Fruit fly (Drosophila melanogaster) whole organism, pupa: ENCODE data around the gene GluRIIA.
A peak's percentile ranks its signal among the peaks of the same experiment; 100 is the strongest.

ENCODE experiments used
- CG12605 ChIP-seq: fragments of 200-800 bp; sonication (Bioruptor generic); IDR thresholded peaks from 2 replicates; pipeline ENCODE4 v1.3.6; 2022; ENCODE audit warnings: missing biosample characterization, missing genetic modification characterization
- CG13204 ChIP-seq: fragments of 200-800 bp; sonication (Bioruptor generic); optimal IDR thresholded peaks from 2 replicates; lab custom pipeline; 2018; ENCODE audit warnings: missing biosample characterization, mild to moderate bottlenecking, missing genetic modification characterization, moderate library complexity
- CG14655 ChIP-seq: fragments of 200-800 bp; sonication (Bioruptor generic); optimal IDR thresholded peaks from 3 replicates; lab custom pipeline; 2017; ENCODE audit warnings: mild to moderate bottlenecking, missing biosample characterization, missing genetic modification reagents, missing genetic modification characterization
- CG15710 ChIP-seq: fragments of 200-800 bp; sonication (Bioruptor generic); optimal IDR thresholded peaks from 2 replicates; lab custom pipeline; 2018; ENCODE audit warnings: missing biosample characterization, mild to moderate bottlenecking, missing genetic modification characterization, moderate library complexity
- CG17806 ChIP-seq: fragments of 200-800 bp; sonication (Bioruptor generic); optimal IDR thresholded peaks from 2 replicates; lab custom pipeline; 2018; ENCODE audit warnings: missing biosample characterization, mild to moderate bottlenecking, missing genetic modification characterization, moderate library complexity
- CG32121 ChIP-seq: fragments of 200-800 bp; sonication (Bioruptor generic); IDR thresholded peaks from 2 replicates; pipeline ENCODE4 v1.3.6; 2022; ENCODE audit warnings: missing biosample characterization, missing genetic modification characterization
- CG34367 ChIP-seq: fragments of 200-800 bp; sonication (Bioruptor generic); optimal IDR thresholded peaks from 2 replicates; lab custom pipeline; 2018; ENCODE audit warnings: missing biosample characterization, mild to moderate bottlenecking, missing genetic modification characterization
- CG4496 ChIP-seq: fragments of 200-800 bp; sonication (Bioruptor generic); IDR thresholded peaks from 3 replicates; pipeline ENCODE4 v1.3.6; 2022; ENCODE audit warnings: missing biosample characterization, missing genetic modification characterization
- CG8159 ChIP-seq: fragments of 200-800 bp; sonication (Bioruptor generic); optimal IDR thresholded peaks from 3 replicates; lab custom pipeline; 2018; ENCODE audit warnings: missing biosample characterization, mild to moderate bottlenecking, missing genetic modification characterization, moderate library complexity
- CG8301 ChIP-seq: fragments of 200-800 bp; sonication (Bioruptor generic); optimal IDR thresholded peaks from 2 replicates; lab custom pipeline; 2018; ENCODE audit warnings: missing biosample characterization, mild to moderate bottlenecking, missing genetic modification characterization
- CG9948 ChIP-seq: fragments of 200-800 bp; sonication (Bioruptor generic); optimal IDR thresholded peaks from 2 replicates; lab custom pipeline; 2018; ENCODE audit warnings: missing biosample characterization, mild to moderate bottlenecking, missing genetic modification characterization, moderate library complexity
- EcR ChIP-seq: fragments of 200-800 bp; sonication (Bioruptor generic); optimal IDR thresholded peaks from 3 replicates; lab custom pipeline; 2019; ENCODE audit warnings: missing biosample characterization, missing genetic modification characterization, mild to moderate bottlenecking, moderate library complexity, missing genetic modification reagents
- Ets98B ChIP-seq: fragments of 200-800 bp; sonication (Bioruptor generic); IDR thresholded peaks from 2 replicates; pipeline ENCODE4 v1.3.6; 2022; ENCODE audit warnings: missing biosample characterization, missing genetic modification characterization
- Pif1A ChIP-seq: fragments of 200-800 bp; sonication (Bioruptor generic); optimal IDR thresholded peaks from 3 replicates; lab custom pipeline; 2016; ENCODE audit warnings: missing biosample characterization, missing genetic modification characterization
- Pif1B ChIP-seq: fragments of 200-800 bp; sonication (Bioruptor generic); optimal IDR thresholded peaks from 3 replicates; lab custom pipeline; 2016; ENCODE audit warnings: missing biosample characterization, missing genetic modification characterization
- Snoo ChIP-seq: fragments of 200-800 bp; sonication (Bioruptor generic); optimal IDR thresholded peaks from 3 replicates; lab custom pipeline; 2017; ENCODE audit warnings: missing biosample characterization, mild to moderate bottlenecking, missing genetic modification characterization, inconsistent platforms
- fd96Ca ChIP-seq: fragments of 200-800 bp; sonication (Bioruptor generic); IDR thresholded peaks from 3 replicates; pipeline ENCODE4 v1.3.6; 2022; ENCODE audit warnings: missing biosample characterization, missing genetic modification characterization
- gl ChIP-seq: fragments of 200-800 bp; sonication (Bioruptor generic); optimal IDR thresholded peaks from 2 replicates; lab custom pipeline; 2018; ENCODE audit warnings: missing biosample characterization, mild to moderate bottlenecking, missing genetic modification characterization
- rn ChIP-seq: fragments of 200-800 bp; sonication (Bioruptor generic); IDR thresholded peaks from 2 replicates; pipeline ENCODE4 v1.3.6; 2022; ENCODE audit warnings: missing biosample characterization, missing genetic modification characterization

Gene GluRIIA

DNA sequence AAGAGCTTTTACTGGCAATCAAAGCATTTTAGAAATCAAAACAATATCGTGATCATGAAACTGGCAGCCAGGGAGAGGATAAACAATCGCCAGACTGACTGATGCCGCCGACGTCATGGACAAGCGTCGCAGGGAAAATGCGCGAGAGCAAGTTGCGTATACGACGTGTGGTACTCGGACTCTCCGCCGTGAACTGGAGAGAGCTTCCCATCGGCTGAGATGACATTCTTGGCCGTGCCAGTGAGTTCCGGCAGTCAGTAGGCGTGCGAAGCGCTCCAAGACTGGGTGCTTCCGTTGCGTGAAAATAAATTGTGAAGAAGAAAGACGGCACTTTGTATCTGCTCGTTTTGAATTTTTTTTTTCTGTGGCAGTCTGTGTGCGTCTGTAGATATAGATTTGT lies at the start of gene GluRIIA:
TSS of gene GluRIIA (plus strand) at position 255 of the 400 bp plus-strand sequence.
- no peak for TF ChIP-seq CG9948 (tag; lab: Kevin White, UChicago)
- no peak for TF ChIP-seq CG14655 (GFP tag; lab: Kevin White, UChicago)
- no peak for TF ChIP-seq gl (tag; lab: Kevin White, UChicago)
- TF ChIP-seq CG15710, result no peak
- TF ChIP-seq CG32121 (GFP tag; lab: Robert Waterston, UW), result no peak
- no peak for TF ChIP-seq CG8301 (tag; lab: Kevin White, UChicago)

dm6 chr2L:5505130-5505529 lies 49.7 kb upstream of the GluRIIA start:
- TF ChIP-seq CG32121 (GFP tag; lab: Robert Waterston, UW) (no peak), Pif1A (GFP tag; lab: Kevin White, UChicago) (peak; percentile 12), CG8159 (tag; lab: Kevin White, UChicago) (no peak), CG15710 (peak; percentile 36)

dm6 chr2L:5507082-5507481 lies 47.8 kb upstream of the GluRIIA start:
- peak; percentile 27 for TF ChIP-seq CG15710
- no peak for TF ChIP-seq gl (tag; lab: Kevin White, UChicago)
- TF ChIP-seq CG9948 (tag; lab: Kevin White, UChicago), result peak; percentile 10
- TF ChIP-seq CG8159 (tag; lab: Kevin White, UChicago), result peak; percentile 56
- TF ChIP-seq Pif1A (GFP tag; lab: Kevin White, UChicago), result no peak
- peak; percentile 1 for TF ChIP-seq CG17806 (tag; lab: Kevin White, UChicago)

DNA sequence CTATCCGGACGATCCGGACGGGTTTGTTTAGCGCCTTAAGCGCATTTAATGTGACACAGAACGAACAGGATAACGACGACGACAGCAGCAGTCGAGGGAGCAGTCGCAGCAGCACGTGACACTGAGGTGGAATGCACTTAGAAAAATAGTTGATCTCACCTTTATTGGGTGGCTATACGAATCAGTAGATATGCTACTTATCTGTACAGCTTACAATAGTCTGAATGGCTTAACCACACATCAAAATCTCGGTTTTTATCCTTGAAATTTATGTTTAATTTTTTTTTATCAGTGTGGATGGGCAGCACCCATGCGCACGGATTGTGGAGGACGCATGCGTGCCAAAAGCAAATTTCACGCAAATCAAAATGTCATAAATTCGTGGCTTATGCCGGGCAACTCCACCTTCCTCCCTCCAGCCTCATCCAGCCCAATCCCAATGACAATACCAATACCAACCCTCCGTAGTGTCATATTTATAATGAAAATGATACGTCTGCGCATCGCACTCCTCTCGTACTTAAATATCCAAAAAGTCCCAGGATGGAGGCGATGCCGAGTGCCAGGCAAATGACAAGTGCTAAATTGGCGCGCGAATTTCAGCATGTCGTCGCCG lies 46.9 kb upstream of the GluRIIA start:
- no peak for TF ChIP-seq CG13204 (GFP tag; lab: Kevin White, UChicago)
- peak; percentile 2 for TF ChIP-seq CG17806 (tag; lab: Kevin White, UChicago)
- peak; percentile 3 for TF ChIP-seq Snoo (tag; lab: Kevin White, UChicago)
- peak; percentile 36 for TF ChIP-seq CG8159 (tag; lab: Kevin White, UChicago)
- TF ChIP-seq CG9948 (tag; lab: Kevin White, UChicago), result peak; percentile 8
- TF ChIP-seq fd96Ca (GFP tag; lab: Robert Waterston, UW), result peak; percentile 29; the same call in 1 of the 3 replicates
- TF ChIP-seq rn (GFP tag; lab: Robert Waterston, UW), result no peak
- peak; percentile 54 for TF ChIP-seq Pif1A (GFP tag; lab: Kevin White, UChicago)
- no peak for TF ChIP-seq CG32121 (GFP tag; lab: Robert Waterston, UW)
- peak; percentile 5 for TF ChIP-seq CG34367 (tag; lab: Kevin White, UChicago)

dm6 chr2L:5514946-5515345 lies 39.9 kb upstream of the GluRIIA start:
- no peak for TF ChIP-seq Pif1B (GFP tag; lab: Kevin White, UChicago)
- TF ChIP-seq CG8159 (tag; lab: Kevin White, UChicago), result no peak
- TF ChIP-seq CG15710, result no peak
- TF ChIP-seq CG34367 (tag; lab: Kevin White, UChicago), result no peak
- TF ChIP-seq CG4496 (GFP tag; lab: Robert Waterston, UW), result no peak
- no peak for TF ChIP-seq EcR (GFP tag; lab: Kevin White, UChicago)

dm6 chr2L:5517393-5517792 lies 37.5 kb upstream of the GluRIIA start, which contains the start of gene CG14020:
Gene CG14020, plus strand, starts transcription at chr2L:5517737.
- TF ChIP-seq CG32121 (GFP tag; lab: Robert Waterston, UW), result no peak
- TF ChIP-seq CG9948 (tag; lab: Kevin White, UChicago), result no peak
- TF ChIP-seq rn (GFP tag; lab: Robert Waterston, UW), result no peak
- TF ChIP-seq CG8159 (tag; lab: Kevin White, UChicago), result no peak
- no peak for TF ChIP-seq Pif1B (GFP tag; lab: Kevin White, UChicago)
- TF ChIP-seq CG15710, result no peak
- TF ChIP-seq CG12605 (GFP tag; lab: Robert Waterston, UW), result no peak
- TF ChIP-seq fd96Ca (GFP tag; lab: Robert Waterston, UW), result no peak
- no peak for TF ChIP-seq Ets98B (GFP tag; lab: Robert Waterston, UW)
- TF ChIP-seq CG13204 (GFP tag; lab: Kevin White, UChicago), result no peak
- TF ChIP-seq CG4496 (GFP tag; lab: Robert Waterston, UW), result no peak
- TF ChIP-seq CG8301 (tag; lab: Kevin White, UChicago), result no peak
- no peak for TF ChIP-seq EcR (GFP tag; lab: Kevin White, UChicago)
- TF ChIP-seq CG17806 (tag; lab: Kevin White, UChicago), result no peak
- no peak for TF ChIP-seq gl (tag; lab: Kevin White, UChicago)
- TF ChIP-seq Snoo (tag; lab: Kevin White, UChicago), result no peak
- no peak for TF ChIP-seq Pif1A (GFP tag; lab: Kevin White, UChicago)
- no peak for TF ChIP-seq CG34367 (tag; lab: Kevin White, UChicago)

DNA sequence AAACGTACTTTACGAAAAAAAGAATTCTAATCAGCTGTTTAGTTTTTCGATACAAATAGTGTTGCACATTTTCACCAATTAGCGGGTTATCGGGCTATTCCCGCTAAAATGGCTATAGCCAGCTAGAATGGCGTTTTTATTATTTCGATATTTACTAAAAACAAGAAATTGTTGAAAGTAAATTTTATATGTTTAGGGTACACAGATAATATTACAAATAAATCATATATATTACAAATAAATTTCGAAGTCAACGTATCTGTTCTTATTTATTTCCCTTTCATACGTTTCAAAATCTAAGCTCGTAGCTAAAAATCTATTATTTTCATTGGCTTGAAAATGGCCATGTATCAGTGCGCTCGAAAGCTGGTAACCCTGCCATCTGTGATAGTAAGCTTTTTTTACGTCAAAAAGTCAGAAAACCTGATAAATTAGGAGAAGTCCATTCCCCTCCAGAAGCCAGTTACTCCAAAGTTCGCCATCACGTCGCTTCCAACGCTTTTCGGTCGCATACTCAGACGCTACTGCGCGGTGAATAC lies 35.0 kb upstream of the GluRIIA start, which contains the start of the genes CG7382 and cl:
TSS of gene CG7382 (minus strand) at position 51 of the 539 bp plus-strand sequence.
TSS of gene cl (plus strand) at position 290 of the 539 bp plus-strand sequence.
- TF ChIP-seq EcR (GFP tag; lab: Kevin White, UChicago) (peak; percentile 75), CG17806 (tag; lab: Kevin White, UChicago) (peak; percentile 20), Pif1A (GFP tag; lab: Kevin White, UChicago) (no peak), CG9948 (tag; lab: Kevin White, UChicago) (peak; percentile 12), Pif1B (GFP tag; lab: Kevin White, UChicago) (no peak), CG8159 (tag; lab: Kevin White, UChicago) (peak; percentile 56), CG8301 (tag; lab: Kevin White, UChicago) (no peak), CG15710 (peak; percentile 31), CG4496 (GFP tag; lab: Robert Waterston, UW) (0 out of 3 replicates have a peak, but pooled peaks have one; percentile 34), gl (tag; lab: Kevin White, UChicago) (no peak)
